Fruit fly (Drosophila melanogaster) whole organism: Measurements from ENCODE around the gene CG4982.

Experiments used
- EcR ChIP-seq, 2 experiments: fragments of >200 bp; optimal IDR thresholded peaks; 2 replicates each; lab custom pipeline; 2017; ENCODE audit warnings: missing biosample characterization in 2 of 2, missing genetic modification characterization in 2 of 2, missing genetic modification reagents in 2 of 2
- psq ChIP-seq: fragments of >200 bp; optimal IDR thresholded peaks from 2 replicates; lab custom pipeline; 2017
- usp ChIP-seq: fragments of >200 bp; optimal IDR thresholded peaks from 2 replicates; lab custom pipeline; 2017; ENCODE audit warnings: missing biosample characterization, missing genetic modification characterization, mixed read lengths

DNA sequence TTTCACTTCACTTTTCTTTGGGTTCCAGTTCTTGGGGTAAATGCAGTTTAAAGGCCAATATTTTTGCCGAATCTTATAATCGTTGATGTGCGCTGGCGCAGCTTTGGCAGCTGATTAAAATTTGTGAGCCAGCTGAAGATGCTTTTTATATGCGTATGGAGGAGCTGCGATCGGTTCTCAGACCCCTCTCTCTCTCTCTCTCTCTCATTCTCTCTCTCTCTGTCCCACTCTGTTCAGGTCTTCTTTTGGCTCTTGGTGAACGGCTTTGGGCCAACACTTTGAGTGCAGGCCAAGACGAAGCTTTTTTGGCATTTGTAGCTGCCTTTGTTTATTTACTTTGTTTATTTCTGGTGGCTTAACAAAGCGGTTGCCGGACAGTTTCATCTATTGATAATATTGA lies 12.9 kb upstream of the CG4982 start, which contains the start of gene CG13046:
- TF ChIP-seq psq (lab: Kevin White, UChicago) (no peak), EcR (GFP tag; optimal IDR thresholded peaks at IDR 0.05; lab: Kevin White, UChicago) (no peak), usp (no peak)
